Comparison of ENCODE assay signal across 1 fruit fly cellular context in genomic region chr3R:29116167-29116725, dm6.
TF ChIP-seq lines count a peak whose summit lies in the region.

Gene Atg14 (plus strand): TSS chr3R:29116391.

TF ChIP-seq in whole organism, embryonic, 481 proteins besides CTCF, POLR2A, EP300 and RAD21 (continued from another document and continues in another):
- TF ChIP-seq CG15073 (GFP tag; optimal IDR thresholded peaks at IDR 0.05; lab: Kevin White, UChicago): no peak
- TF ChIP-seq Atf-2 (GFP tag; optimal IDR thresholded peaks at IDR 0.05; lab: Kevin White, UChicago): no peak
- TF ChIP-seq psq (GFP tag; optimal IDR thresholded peaks at IDR 0.05; lab: Kevin White, UChicago): no peak
- no peak for TF ChIP-seq Jarid2 (GFP tag; optimal IDR thresholded peaks at IDR 0.05; lab: Kevin White, UChicago)
- no peak for TF ChIP-seq Hr39 (optimal IDR thresholded peaks at IDR 0.05; lab: Kevin White, UChicago)
- no peak for TF ChIP-seq Hr51 (GFP tag; optimal IDR thresholded peaks at IDR 0.05; lab: Kevin White, UChicago)
- no peak for TF ChIP-seq CG7372 (GFP tag; IDR thresholded peaks at IDR 0.05; lab: Robert Waterston, UW)
- TF ChIP-seq nau (GFP tag; optimal IDR thresholded peaks at IDR 0.05; lab: Kevin White, UChicago): no peak
- TF ChIP-seq slou (GFP tag; optimal IDR thresholded peaks at IDR 0.05; lab: Kevin White, UChicago): no peak
- no peak for TF ChIP-seq Lhr (GFP tag; optimal IDR thresholded peaks at IDR 0.05; lab: Kevin White, UChicago)
- TF ChIP-seq CG1603 (tag; optimal IDR thresholded peaks at IDR 0.05; lab: Kevin White, UChicago): peak; percentile 48
- TF ChIP-seq HLH54F (GFP tag; optimal IDR thresholded peaks at IDR 0.05; lab: Kevin White, UChicago): peak; percentile 3
- TF ChIP-seq Fer1 (GFP tag; optimal IDR thresholded peaks at IDR 0.05; lab: Kevin White, UChicago): peak; percentile 37
- peak; percentile 44; the same call in 1 of the 2 replicates for TF ChIP-seq Xrp1 (GFP tag; IDR thresholded peaks at IDR 0.05; lab: Robert Waterston, UW)
- peak; percentile 10 for TF ChIP-seq vfl (GFP tag; optimal IDR thresholded peaks at IDR 0.05; lab: Kevin White, UChicago)
- TF ChIP-seq chif (GFP tag; optimal IDR thresholded peaks at IDR 0.05; lab: Kevin White, UChicago): no peak
- TF ChIP-seq lilli (GFP tag; optimal IDR thresholded peaks at IDR 0.05; lab: Kevin White, UChicago): peak; percentile 22
- no peak for TF ChIP-seq CG2875 (GFP tag; optimal IDR thresholded peaks at IDR 0.05; lab: Kevin White, UChicago)
- no peak for TF ChIP-seq maf-S (GFP tag; optimal IDR thresholded peaks at IDR 0.05; lab: Kevin White, UChicago)
- TF ChIP-seq CG9609 (GFP tag; optimal IDR thresholded peaks at IDR 0.05; lab: Kevin White, UChicago): no peak
- TF ChIP-seq org-1 (GFP tag; optimal IDR thresholded peaks at IDR 0.05; lab: Kevin White, UChicago): no peak
- TF ChIP-seq CG9215 (GFP tag; IDR thresholded peaks at IDR 0.05; lab: Robert Waterston, UW): no peak
- no peak for TF ChIP-seq CG4820 (GFP tag; optimal IDR thresholded peaks at IDR 0.05; lab: Kevin White, UChicago)
- no peak for TF ChIP-seq Lim3 (GFP tag; IDR thresholded peaks at IDR 0.05; lab: Robert Waterston, UW)
- no peak for TF ChIP-seq ATbp (GFP tag; optimal IDR thresholded peaks at IDR 0.05; lab: Kevin White, UChicago)
- no peak for TF ChIP-seq sd (tag; optimal IDR thresholded peaks at IDR 0.05; lab: Kevin White, UChicago)
- TF ChIP-seq fu2 (GFP tag; optimal IDR thresholded peaks at IDR 0.05; lab: Kevin White, UChicago): no peak
- no peak; the same call in 2 of the 3 replicates for TF ChIP-seq row (GFP tag; IDR thresholded peaks at IDR 0.05; lab: Robert Waterston, UW)
- no peak for TF ChIP-seq hkb (optimal IDR thresholded peaks at IDR 0.05; lab: Kevin White, UChicago)
- TF ChIP-seq hkb (GFP tag; IDR thresholded peaks at IDR 0.05; lab: Robert Waterston, UW): 0 out of 2 replicates have a peak, but pooled peaks have one; percentile 20
- no peak for TF ChIP-seq CG18599 (GFP tag; optimal IDR thresholded peaks at IDR 0.05; lab: Kevin White, UChicago)
- TF ChIP-seq gsb-n (tag; optimal IDR thresholded peaks at IDR 0.05; lab: Kevin White, UChicago): no peak
- TF ChIP-seq CG15601 (tag; optimal IDR thresholded peaks at IDR 0.05; lab: Kevin White, UChicago): no peak
- no peak for TF ChIP-seq Spps (tag; optimal IDR thresholded peaks at IDR 0.05; lab: Kevin White, UChicago)
- TF ChIP-seq CG14860 (GFP tag; IDR thresholded peaks at IDR 0.05; lab: Robert Waterston, UW; ENCODE audit: partially characterized antibody): peak; percentile 92
- TF ChIP-seq ase (GFP tag; IDR thresholded peaks at IDR 0.05; lab: Robert Waterston, UW): no peak
- no peak for TF ChIP-seq yki (optimal IDR thresholded peaks at IDR 0.05; lab: Kevin White, UChicago)
- TF ChIP-seq CG18011 (GFP tag; optimal IDR thresholded peaks at IDR 0.05; lab: Kevin White, UChicago): no peak
- no peak for TF ChIP-seq CG6765 (GFP tag; optimal IDR thresholded peaks at IDR 0.05; lab: Kevin White, UChicago)
- TF ChIP-seq tx (GFP tag; optimal IDR thresholded peaks at IDR 0.05; lab: Kevin White, UChicago): no peak
- no peak for TF ChIP-seq dati (GFP tag; IDR thresholded peaks at IDR 0.05; lab: Robert Waterston, UW)
- TF ChIP-seq run (tag; optimal IDR thresholded peaks at IDR 0.05; lab: Kevin White, UChicago): no peak
- peak; percentile 28 for TF ChIP-seq Nf-YC (tag; optimal IDR thresholded peaks at IDR 0.05; lab: Kevin White, UChicago)
- TF ChIP-seq pros (GFP tag; optimal IDR thresholded peaks at IDR 0.05; lab: Kevin White, UChicago): no peak
- TF ChIP-seq pita (GFP tag; optimal IDR thresholded peaks at IDR 0.05; lab: Kevin White, UChicago): no peak
- TF ChIP-seq cas (GFP tag; IDR thresholded peaks at IDR 0.05; lab: Robert Waterston, UW): no peak
- TF ChIP-seq Dip3 (GFP tag; optimal IDR thresholded peaks at IDR 0.05; lab: Kevin White, UChicago): no peak
- no peak for TF ChIP-seq CG7271 (tag; optimal IDR thresholded peaks at IDR 0.05; lab: Kevin White, UChicago)
- no peak for TF ChIP-seq Oaz (GFP tag; IDR thresholded peaks at IDR 0.05; lab: Robert Waterston, UW)
- TF ChIP-seq vnd (GFP tag; IDR thresholded peaks at IDR 0.05; lab: Robert Waterston, UW; ENCODE audit: partially characterized antibody): peak; percentile 92
- TF ChIP-seq CG6683 (GFP tag; optimal IDR thresholded peaks at IDR 0.05; lab: Kevin White, UChicago): no peak
- no peak for TF ChIP-seq ssp (GFP tag; IDR thresholded peaks at IDR 0.05; lab: Robert Waterston, UW)
- TF ChIP-seq ara (GFP tag; IDR thresholded peaks at IDR 0.05; lab: Robert Waterston, UW): no peak
- no peak for TF ChIP-seq CG14014 (GFP tag; IDR thresholded peaks at IDR 0.05; lab: Robert Waterston, UW)
- TF ChIP-seq ken (GFP tag; IDR thresholded peaks at IDR 0.05; lab: Robert Waterston, UW): no peak
- no peak for TF ChIP-seq ems (GFP tag; optimal IDR thresholded peaks at IDR 0.05; lab: Kevin White, UChicago)
- TF ChIP-seq Dad (GFP tag; optimal IDR thresholded peaks at IDR 0.05; lab: Kevin White, UChicago): peak; percentile 6
- peak; percentile 32 for TF ChIP-seq CG3995 (GFP tag; optimal IDR thresholded peaks at IDR 0.05; lab: Kevin White, UChicago)
- peak; percentile 5 for TF ChIP-seq CG18262 (tag; optimal IDR thresholded peaks at IDR 0.05; lab: Kevin White, UChicago)
- TF ChIP-seq zfh2 (GFP tag; optimal IDR thresholded peaks at IDR 0.05; lab: Kevin White, UChicago): no peak
- TF ChIP-seq sr (GFP tag; IDR thresholded peaks at IDR 0.05; lab: Robert Waterston, UW): no peak
- TF ChIP-seq Gsc (GFP tag; IDR thresholded peaks at IDR 0.05; lab: Robert Waterston, UW): no peak
- no peak for TF ChIP-seq Hey (tag; optimal IDR thresholded peaks at IDR 0.05; lab: Kevin White, UChicago)
- no peak for TF ChIP-seq CG31224 (GFP tag; IDR thresholded peaks at IDR 0.05; lab: Robert Waterston, UW)
- TF ChIP-seq jumu (GFP tag; optimal IDR thresholded peaks at IDR 0.05; lab: Kevin White, UChicago): no peak
- no peak for TF ChIP-seq corto (GFP tag; optimal IDR thresholded peaks at IDR 0.05; lab: Kevin White, UChicago)
- TF ChIP-seq mirr (GFP tag; optimal IDR thresholded peaks at IDR 0.05; lab: Kevin White, UChicago): peak; percentile 12
- TF ChIP-seq CoRest (tag; optimal IDR thresholded peaks at IDR 0.05; lab: Kevin White, UChicago): peak; percentile 34
- peak; percentile 90 for TF ChIP-seq Scr (GFP tag; IDR thresholded peaks at IDR 0.05; lab: Robert Waterston, UW; ENCODE audit: partially characterized antibody)
- no peak for TF ChIP-seq dimm (GFP tag; IDR thresholded peaks at IDR 0.05; lab: Robert Waterston, UW)
- no peak for TF ChIP-seq odd (GFP tag; optimal IDR thresholded peaks at IDR 0.05; lab: Kevin White, UChicago)
- no peak for TF ChIP-seq HHEX (GFP tag; optimal IDR thresholded peaks at IDR 0.05; lab: Kevin White, UChicago)
- no peak for TF ChIP-seq crc (GFP tag; optimal IDR thresholded peaks at IDR 0.05; lab: Kevin White, UChicago)
- no peak for TF ChIP-seq aop (GFP tag; IDR thresholded peaks at IDR 0.05; lab: Robert Waterston, UW)
- no peak for TF ChIP-seq CG32767 (GFP tag; IDR thresholded peaks at IDR 0.05; lab: Robert Waterston, UW)
- peak; percentile 40 for TF ChIP-seq NfI (GFP tag; optimal IDR thresholded peaks at IDR 0.05; lab: Kevin White, UChicago)
- peak; percentile 30; the same call in 1 of the 2 replicates for TF ChIP-seq CG3847 (GFP tag; IDR thresholded peaks at IDR 0.05; lab: Robert Waterston, UW)
- TF ChIP-seq nerfin-2 (GFP tag; IDR thresholded peaks at IDR 0.05; lab: Robert Waterston, UW; ENCODE audit: partially characterized antibody): peak; percentile 98
- no peak for TF ChIP-seq chn (GFP tag; optimal IDR thresholded peaks at IDR 0.05; lab: Kevin White, UChicago)
- no peak for TF ChIP-seq Lpt (GFP tag; optimal IDR thresholded peaks at IDR 0.05; lab: Kevin White, UChicago)
- TF ChIP-seq lov (optimal IDR thresholded peaks at IDR 0.05; lab: Kevin White, UChicago): no peak
- TF ChIP-seq lov (GFP tag; IDR thresholded peaks at IDR 0.05; lab: Robert Waterston, UW): no peak
- no peak for TF ChIP-seq Bdp1 (GFP tag; optimal IDR thresholded peaks at IDR 0.05; lab: Kevin White, UChicago)
- no peak for TF ChIP-seq CG8478 (optimal IDR thresholded peaks at IDR 0.05; lab: Kevin White, UChicago)
- TF ChIP-seq sob (GFP tag; IDR thresholded peaks at IDR 0.05; lab: Robert Waterston, UW): peak; percentile 65
- no peak for TF ChIP-seq Hmx (GFP tag; optimal IDR thresholded peaks at IDR 0.05; lab: Kevin White, UChicago)
- peak; percentile 20 for TF ChIP-seq nmo (GFP tag; optimal IDR thresholded peaks at IDR 0.05; lab: Kevin White, UChicago)
- TF ChIP-seq wdn (GFP tag; IDR thresholded peaks at IDR 0.05; lab: Robert Waterston, UW): no peak
- TF ChIP-seq CG13424 (tag; optimal IDR thresholded peaks at IDR 0.05; lab: Kevin White, UChicago): no peak
- no peak for TF ChIP-seq CG33213 (GFP tag; optimal IDR thresholded peaks at IDR 0.05; lab: Kevin White, UChicago)
- peak; percentile 95 for TF ChIP-seq CG6791 (GFP tag; IDR thresholded peaks at IDR 0.05; lab: Robert Waterston, UW; ENCODE audit: partially characterized antibody)
- TF ChIP-seq CG30020 (tag; optimal IDR thresholded peaks at IDR 0.05; lab: Kevin White, UChicago): no peak
- TF ChIP-seq Sry-β (GFP tag; optimal IDR thresholded peaks at IDR 0.05; lab: Kevin White, UChicago): no peak
- peak; percentile 35 for TF ChIP-seq grau (tag; optimal IDR thresholded peaks at IDR 0.05; lab: Kevin White, UChicago)
- peak; percentile 15 for TF ChIP-seq Xbp1 (GFP tag; optimal IDR thresholded peaks at IDR 0.05; lab: Kevin White, UChicago)
- no peak for TF ChIP-seq stc (GFP tag; IDR thresholded peaks at IDR 0.05; lab: Robert Waterston, UW)
- TF ChIP-seq ac (GFP tag; optimal IDR thresholded peaks at IDR 0.05; lab: Kevin White, UChicago): no peak
- TF ChIP-seq ro (GFP tag; IDR thresholded peaks at IDR 0.05; lab: Robert Waterston, UW): no peak
- TF ChIP-seq gem (tag; optimal IDR thresholded peaks at IDR 0.05; lab: Kevin White, UChicago): no peak
- TF ChIP-seq Ravus (GFP tag; IDR thresholded peaks at IDR 0.05; lab: Robert Waterston, UW): no peak
- no peak for TF ChIP-seq da (GFP tag; optimal IDR thresholded peaks at IDR 0.05; lab: Kevin White, UChicago)
- TF ChIP-seq insv (GFP tag; optimal IDR thresholded peaks at IDR 0.05; lab: Kevin White, UChicago): no peak
- TF ChIP-seq BtbVII (GFP tag; optimal IDR thresholded peaks at IDR 0.05; lab: Kevin White, UChicago): no peak
- no peak for TF ChIP-seq CG9797 (GFP tag; optimal IDR thresholded peaks at IDR 0.05; lab: Kevin White, UChicago)
- TF ChIP-seq Myb (GFP tag; optimal IDR thresholded peaks at IDR 0.05; lab: Kevin White, UChicago): peak; percentile 1
- peak; percentile 81 for TF ChIP-seq knrl (GFP tag; IDR thresholded peaks at IDR 0.05; lab: Robert Waterston, UW; ENCODE audit: partially characterized antibody)
- TF ChIP-seq D (optimal IDR thresholded peaks at IDR 0.05; lab: Kevin White, UChicago): no peak
- no peak for TF ChIP-seq D (GFP tag; optimal IDR thresholded peaks at IDR 0.05; lab: Kevin White, UChicago)
- TF ChIP-seq CG6175 (GFP tag; IDR thresholded peaks at IDR 0.05; lab: Robert Waterston, UW): no peak
- TF ChIP-seq otp (GFP tag; IDR thresholded peaks at IDR 0.05; lab: Robert Waterston, UW): no peak
- no peak for TF ChIP-seq CG7786 (GFP tag; optimal IDR thresholded peaks at IDR 0.05; lab: Kevin White, UChicago)
- TF ChIP-seq zfh1 (GFP tag; IDR thresholded peaks at IDR 0.05; lab: Robert Waterston, UW): no peak
- TF ChIP-seq Blimp-1 (GFP tag; optimal IDR thresholded peaks at IDR 0.05; lab: Kevin White, UChicago): no peak
- no peak for TF ChIP-seq ash1 (GFP tag; optimal IDR thresholded peaks at IDR 0.05; lab: Kevin White, UChicago)
- no peak for TF ChIP-seq Camta (GFP tag; optimal IDR thresholded peaks at IDR 0.05; lab: Kevin White, UChicago)
- no peak for TF ChIP-seq CG30431 (GFP tag; optimal IDR thresholded peaks at IDR 0.05; lab: Kevin White, UChicago)
- TF ChIP-seq CG13287 (GFP tag; IDR thresholded peaks at IDR 0.05; lab: Robert Waterston, UW; ENCODE audit: partially characterized antibody): peak; percentile 97
- TF ChIP-seq CG16815 (GFP tag; optimal IDR thresholded peaks at IDR 0.05; lab: Kevin White, UChicago): no peak
- TF ChIP-seq CG9876 (GFP tag; optimal IDR thresholded peaks at IDR 0.05; lab: Kevin White, UChicago): no peak
- TF ChIP-seq CG1792 (GFP tag; optimal IDR thresholded peaks at IDR 0.05; lab: Kevin White, UChicago): no peak
- TF ChIP-seq CG43689 (GFP tag; IDR thresholded peaks at IDR 0.05; lab: Robert Waterston, UW): no peak
- no peak for TF ChIP-seq mam (GFP tag; optimal IDR thresholded peaks at IDR 0.05; lab: Kevin White, UChicago)
- no peak for TF ChIP-seq CG11085 (GFP tag; IDR thresholded peaks at IDR 0.05; lab: Robert Waterston, UW)
- TF ChIP-seq oc (tag; optimal IDR thresholded peaks at IDR 0.05; lab: Kevin White, UChicago): no peak
- no peak for TF ChIP-seq Atf3 (GFP tag; optimal IDR thresholded peaks at IDR 0.05; lab: Kevin White, UChicago)
- no peak for TF ChIP-seq CG31441 (GFP tag; IDR thresholded peaks at IDR 0.05; lab: Robert Waterston, UW)
- TF ChIP-seq CG7963 (GFP tag; IDR thresholded peaks at IDR 0.05; lab: Robert Waterston, UW; ENCODE audit: partially characterized antibody): peak; percentile 95
- TF ChIP-seq gsb (GFP tag; IDR thresholded peaks at IDR 0.05; lab: Robert Waterston, UW): no peak
- TF ChIP-seq ttk (GFP tag; IDR thresholded peaks at IDR 0.05; lab: Robert Waterston, UW): no peak
- no peak for TF ChIP-seq lola (GFP tag; optimal IDR thresholded peaks at IDR 0.05; lab: Kevin White, UChicago)
- no peak for TF ChIP-seq cg (GFP tag; optimal IDR thresholded peaks at IDR 0.05; lab: Kevin White, UChicago)
- no peak for TF ChIP-seq pnt (GFP tag; optimal IDR thresholded peaks at IDR 0.05; lab: Kevin White, UChicago)
- no peak for TF ChIP-seq CG14441 (GFP tag; IDR thresholded peaks at IDR 0.05; lab: Robert Waterston, UW)
- TF ChIP-seq Dip2 (GFP tag; IDR thresholded peaks at IDR 0.05; lab: Robert Waterston, UW): no peak
- no peak for TF ChIP-seq peb (GFP tag; IDR thresholded peaks at IDR 0.05; lab: Robert Waterston, UW)
- no peak for TF ChIP-seq CG13624 (GFP tag; optimal IDR thresholded peaks at IDR 0.05; lab: Kevin White, UChicago)
- TF ChIP-seq gcm (GFP tag; optimal IDR thresholded peaks at IDR 0.05; lab: Kevin White, UChicago): peak; percentile 4
- TF ChIP-seq chinmo (GFP tag; IDR thresholded peaks at IDR 0.05; lab: Robert Waterston, UW; ENCODE audit: partially characterized antibody): peak; percentile 90
- TF ChIP-seq CkIIα-i1 (GFP tag; IDR thresholded peaks at IDR 0.05; lab: Robert Waterston, UW): no peak
- TF ChIP-seq CG10274 (GFP tag; optimal IDR thresholded peaks at IDR 0.05; lab: Kevin White, UChicago): no peak
